Fruit fly (Drosophila melanogaster) whole organism, embryonic: ENCODE data around the gene CG32813.

Experiments
- Ada2b ChIP-seq: fragments of 200-800 bp; sonication (Bioruptor generic); IDR thresholded peaks from 2 replicates; pipeline ENCODE4 v1.3.6; 2022; ENCODE audit warnings: missing biosample characterization, missing genetic modification characterization
- Awh ChIP-seq: fragments of 200-800 bp; sonication (Bioruptor generic); IDR thresholded peaks from 2 replicates; pipeline ENCODE4, ENCODE4 v1.3.6; 2022; ENCODE audit warnings: missing biosample characterization, missing genetic modification characterization
- CG10543 ChIP-seq: fragments of 200-800 bp; sonication (Bioruptor generic); optimal IDR thresholded peaks from 3 replicates; lab custom pipeline; 2017; ENCODE audit warnings: missing biosample characterization, mild to moderate bottlenecking, missing genetic modification characterization, moderate library complexity
- CG11560 ChIP-seq: fragments of 200-800 bp; sonication (Bioruptor generic); IDR thresholded peaks from 3 replicates; pipeline ENCODE4 v1.3.6; 2022; ENCODE audit warnings: missing biosample characterization, missing genetic modification characterization
- CG13775 ChIP-seq: fragments of 200-800 bp; sonication (Bioruptor generic); optimal IDR thresholded peaks from 3 replicates; lab custom pipeline; 2017; ENCODE audit warnings: missing biosample characterization, mild to moderate bottlenecking, missing genetic modification characterization
- CG14667 ChIP-seq: fragments of 200-800 bp; sonication (Bioruptor generic); IDR thresholded peaks from 2 replicates; pipeline ENCODE4 v1.3.6; 2022; ENCODE audit warnings: missing biosample characterization, missing genetic modification characterization
- CG15011 ChIP-seq: fragments of 200-800 bp; sonication (Bioruptor generic); optimal IDR thresholded peaks from 3 replicates; lab custom pipeline; 2018; ENCODE audit warnings: missing biosample characterization, mild to moderate bottlenecking, missing genetic modification characterization
- CG15601 ChIP-seq: fragments of 200-800 bp; sonication (Bioruptor generic); optimal IDR thresholded peaks from 3 replicates; lab custom pipeline; 2019; ENCODE audit warnings: missing biosample characterization, mild to moderate bottlenecking, missing genetic modification characterization, moderate library complexity
- CG18599 ChIP-seq: fragments of 200-800 bp; sonication (Bioruptor generic); optimal IDR thresholded peaks from 3 replicates; lab custom pipeline; 2017; ENCODE audit warnings: missing biosample characterization, missing genetic modification characterization, mild to moderate bottlenecking, moderate library complexity, missing genetic modification reagents
- CG2120 ChIP-seq: fragments of 200-800 bp; sonication (Bioruptor generic); optimal IDR thresholded peaks from 3 replicates; lab custom pipeline; 2016; ENCODE audit warnings: missing biosample characterization, missing genetic modification characterization
- CG31441 ChIP-seq: fragments of 200-800 bp; sonication (Bioruptor generic); IDR thresholded peaks from 2 replicates; pipeline ENCODE4 v1.3.6; 2022; ENCODE audit warnings: missing biosample characterization, missing genetic modification characterization
- CG33213 ChIP-seq: fragments of 200-800 bp; sonication (Bioruptor generic); optimal IDR thresholded peaks from 3 replicates; lab custom pipeline; 2016; ENCODE audit warnings: missing biosample characterization, missing genetic modification characterization
- CG6765 ChIP-seq: fragments of 200-800 bp; sonication (Bioruptor generic); optimal IDR thresholded peaks from 3 replicates; lab custom pipeline; 2017; ENCODE audit warnings: missing biosample characterization, mild to moderate bottlenecking, missing genetic modification characterization
- CG8290 ChIP-seq, 3 experiments: fragments of 200-800 bp; sonication (Bioruptor generic); optimal IDR thresholded peaks; 2 replicates each; lab custom pipeline; 2016 to 2019; ENCODE audit warnings: missing biosample characterization in 3 of 3, missing genetic modification characterization in 3 of 3, mild to moderate bottlenecking in 2 of 3, moderate library complexity in 1 of 3
- CG9727 ChIP-seq: fragments of 200-800 bp; sonication (Bioruptor generic); optimal IDR thresholded peaks from 3 replicates; lab custom pipeline; 2017; ENCODE audit warnings: missing biosample characterization, mild to moderate bottlenecking, missing genetic modification characterization
- CG9797 ChIP-seq: fragments of 200-800 bp; sonication (Bioruptor generic); optimal IDR thresholded peaks from 3 replicates; lab custom pipeline; 2018; ENCODE audit warnings: missing biosample characterization, mild to moderate bottlenecking, missing genetic modification characterization
- CG9817 ChIP-seq: fragments of 200-800 bp; sonication (Bioruptor generic); optimal IDR thresholded peaks from 2 replicates; lab custom pipeline; 2018; ENCODE audit warnings: missing biosample characterization, mild to moderate bottlenecking, missing genetic modification characterization, moderate library complexity
- Camta ChIP-seq: fragments of 200-800 bp; sonication (Bioruptor generic); optimal IDR thresholded peaks from 2 replicates; lab custom pipeline; 2016; ENCODE audit warnings: missing biosample characterization, missing genetic modification characterization
- D ChIP-seq, 2 experiments: fragments of 200-800 bp in 1 of 2; fragments of >200 bp in 1 of 2; sonication (Bioruptor generic) in 1 of 2; optimal IDR thresholded peaks; 2 replicates in 1 of 2; 3 replicates in 1 of 2; lab custom pipeline; 2017; ENCODE audit warnings: mild to moderate bottlenecking in 1 of 2, missing biosample characterization in 1 of 2, missing genetic modification characterization in 1 of 2, missing genetic modification reagents in 1 of 2
- Drgx ChIP-seq: fragments of 200-800 bp; sonication (Bioruptor generic); IDR thresholded peaks from 2 replicates; pipeline ENCODE4 v1.3.6; 2022; ENCODE audit warnings: missing biosample characterization, missing genetic modification characterization
- Fer1 ChIP-seq: fragments of 200-800 bp; sonication (Bioruptor generic); optimal IDR thresholded peaks from 2 replicates; lab custom pipeline; 2017; ENCODE audit warnings: missing biosample characterization, mild to moderate bottlenecking, missing genetic modification characterization
- GATAe ChIP-seq: fragments of 200-800 bp; sonication (Bioruptor generic); conservative IDR thresholded peaks from 2 replicates; pipeline ENCODE4 v1.3.6; 2022; ENCODE audit warnings: missing biosample characterization, missing genetic modification characterization
- HLH3B ChIP-seq: fragments of 200-800 bp; sonication (Bioruptor generic); IDR thresholded peaks from 2 replicates; pipeline ENCODE4 v1.3.6; 2022; ENCODE audit warnings: missing biosample characterization, missing genetic modification characterization
- HLH4C ChIP-seq: fragments of 200-800 bp; sonication (Bioruptor generic); IDR thresholded peaks from 3 replicates; pipeline ENCODE4 v1.3.6; 2022; ENCODE audit warnings: missing biosample characterization, missing genetic modification characterization; ENCODE audit not compliant: partially characterized antibody
- HmgZ ChIP-seq: fragments of 200-800 bp; sonication (Bioruptor generic); optimal IDR thresholded peaks from 2 replicates; lab custom pipeline; 2018; ENCODE audit warnings: missing biosample characterization, mild to moderate bottlenecking, missing genetic modification characterization
- Lim3 ChIP-seq: fragments of 200-800 bp; sonication (Bioruptor generic); IDR thresholded peaks from 2 replicates; pipeline ENCODE4 v1.3.6; 2022; ENCODE audit warnings: missing biosample characterization, missing genetic modification characterization
- Med ChIP-seq: fragments of 200-800 bp; sonication (Bioruptor generic); peaks from one replicate; lab custom pipeline; 2016; ENCODE audit warnings: missing biosample characterization, missing genetic modification characterization, mild to moderate bottlenecking, inconsistent platforms, moderate library complexity
- bbx ChIP-seq: fragments of 200-800 bp; sonication (Bioruptor generic); IDR thresholded peaks from 2 replicates; pipeline ENCODE4 v1.3.6; 2022; ENCODE audit warnings: missing biosample characterization, missing genetic modification characterization; ENCODE audit not compliant: partially characterized antibody
- bcd ChIP-seq: fragments of 200-800 bp; sonication (Bioruptor generic); optimal IDR thresholded peaks from 2 replicates; lab custom pipeline; 2017; ENCODE audit warnings: missing biosample characterization, mild to moderate bottlenecking, missing genetic modification characterization
- bowl ChIP-seq: fragments of 200-800 bp; sonication (Bioruptor generic); IDR thresholded peaks from 2 replicates; pipeline ENCODE4 v1.3.6; 2022; ENCODE audit warnings: missing biosample characterization, missing genetic modification characterization
- cas ChIP-seq: fragments of 200-800 bp; sonication (Bioruptor generic); IDR thresholded peaks from 2 replicates; pipeline ENCODE4 v1.3.6; 2022; ENCODE audit warnings: missing biosample characterization, missing genetic modification characterization
- cg ChIP-seq: fragments of 200-800 bp; sonication (Bioruptor generic); optimal IDR thresholded peaks from 3 replicates; lab custom pipeline; 2019; ENCODE audit warnings: missing biosample characterization, mild to moderate bottlenecking, missing genetic modification characterization, moderate library complexity
- chm ChIP-seq: fragments of 200-800 bp; sonication (Bioruptor generic); IDR thresholded peaks from 2 replicates; pipeline ENCODE4 v1.3.6; 2022; ENCODE audit warnings: missing biosample characterization, missing genetic modification characterization
- dm ChIP-seq: fragments of 200-800 bp; sonication (Bioruptor generic); optimal IDR thresholded peaks from 3 replicates; lab custom pipeline; 2016; ENCODE audit warnings: missing biosample characterization, missing genetic modification characterization
- dysf ChIP-seq: fragments of 200-800 bp; sonication (Bioruptor generic); IDR thresholded peaks from 3 replicates; pipeline ENCODE4 v1.3.6; 2022; ENCODE audit warnings: missing biosample characterization, missing genetic modification characterization
- grau ChIP-seq: fragments of 200-800 bp; optimal IDR thresholded peaks from 3 replicates; lab custom pipeline; 2019; ENCODE audit warnings: missing biosample characterization, mild to moderate bottlenecking, missing genetic modification characterization, moderate library complexity
- gro ChIP-seq: fragments of 200-800 bp; sonication (Bioruptor generic); optimal IDR thresholded peaks from 2 replicates; lab custom pipeline; 2016; ENCODE audit warnings: missing biosample characterization, missing genetic modification characterization
- ham ChIP-seq: fragments of 200-800 bp; sonication (Bioruptor generic); IDR thresholded peaks from 2 replicates; pipeline ENCODE4 v1.3.6; 2022; ENCODE audit warnings: missing biosample characterization, missing genetic modification characterization
- hkb ChIP-seq, 2 experiments: fragments of 200-800 bp in 1 of 2; fragments of >200 bp in 1 of 2; sonication (Bioruptor generic) in 1 of 2; IDR thresholded peaks in 1 of 2; optimal IDR thresholded peaks in 1 of 2; 2 replicates each; pipeline versions ENCODE4 v1.3.6 to Lab custom; 2017 to 2022; ENCODE audit warnings: missing biosample characterization in 1 of 2, missing genetic modification characterization in 1 of 2
- insv ChIP-seq, 2 experiments: fragments of 200-800 bp; sonication (Bioruptor generic); optimal IDR thresholded peaks; 3 replicates each; lab custom pipeline; 2016 to 2018; ENCODE audit warnings: missing biosample characterization in 2 of 2, missing genetic modification characterization in 2 of 2
- lbe ChIP-seq: fragments of 200-800 bp; sonication (Bioruptor generic); optimal IDR thresholded peaks from 2 replicates; lab custom pipeline; 2016; ENCODE audit warnings: missing biosample characterization, mild to moderate bottlenecking, missing genetic modification characterization
- otp ChIP-seq: fragments of 200-800 bp; sonication (Bioruptor generic); IDR thresholded peaks from 3 replicates; pipeline ENCODE4, ENCODE4 v1.3.6; 2022; ENCODE audit warnings: missing biosample characterization, missing genetic modification characterization
- pfk ChIP-seq: fragments of 200-800 bp; sonication (Bioruptor generic); optimal IDR thresholded peaks from 2 replicates; lab custom pipeline; 2018; ENCODE audit warnings: missing biosample characterization, mild to moderate bottlenecking, missing genetic modification characterization, moderate library complexity
- pho ChIP-seq: fragments of 200-800 bp; sonication (Bioruptor generic); optimal IDR thresholded peaks from 2 replicates; lab custom pipeline; 2016; ENCODE audit warnings: missing biosample characterization, missing genetic modification characterization
- ssp ChIP-seq: fragments of 200-800 bp; sonication (Bioruptor generic); IDR thresholded peaks from 2 replicates; pipeline ENCODE4 v1.3.6; 2022; ENCODE audit warnings: missing biosample characterization, missing genetic modification characterization
- zfh1 ChIP-seq: fragments of 200-800 bp; sonication (Bioruptor generic); IDR thresholded peaks from 3 replicates; pipeline ENCODE4 v1.3.6; 2022; ENCODE audit warnings: missing biosample characterization, missing genetic modification characterization

CG32813 gene

DNA sequence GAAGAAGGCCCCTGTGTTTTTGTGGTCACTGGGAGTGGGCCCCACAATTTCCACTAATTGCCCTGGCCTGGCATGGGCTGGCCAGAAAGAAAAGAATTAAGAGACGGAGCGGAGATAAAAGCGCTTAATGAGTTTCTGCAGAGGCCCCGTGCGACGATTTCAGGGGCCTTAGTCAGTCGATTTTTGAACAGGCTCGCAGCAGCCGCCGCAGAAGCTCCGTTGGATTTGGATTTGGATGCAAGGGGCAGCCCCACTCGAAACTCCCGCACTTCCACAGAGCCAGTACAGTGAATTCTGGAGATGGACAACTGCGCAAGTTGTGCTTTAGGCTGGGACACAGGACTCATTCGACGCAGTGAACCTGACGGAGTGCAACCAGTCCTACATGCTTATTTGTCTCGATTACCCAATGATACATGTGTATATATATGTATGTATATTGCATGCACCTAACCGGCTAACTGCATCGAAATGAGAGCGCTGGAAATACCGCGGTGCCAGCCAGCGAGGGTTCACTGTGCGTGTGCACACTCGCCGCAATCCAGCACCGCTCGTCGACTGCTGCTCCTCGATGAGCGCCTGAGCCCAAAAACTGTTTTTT is 17.8 kb downstream of the CG32813 start (continued):
- TF ChIP-seq cas = no peak
- TF ChIP-seq CG11560 (tag; lab: Robert Waterston, UW) = peak; percentile 51; the same call in 1 of the 3 replicates
- peak; percentile 26; the same call in 1 of the 2 replicates for TF ChIP-seq ham (GFP tag; lab: Robert Waterston, UW)
- peak; percentile 87 for TF ChIP-seq dysf
- peak; percentile 62; the same call in 2 of the 3 replicates for TF ChIP-seq otp (GFP tag; lab: Robert Waterston, UW)
- TF ChIP-seq CG14667 (GFP tag; lab: Robert Waterston, UW) = 0 out of 2 replicates have a peak, but pooled peaks have one; percentile 44
- TF ChIP-seq CG10543 (GFP tag; lab: Kevin White, UChicago) = no peak
- peak; percentile 51 for TF ChIP-seq HmgZ
- TF ChIP-seq D (optimal IDR thresholded peaks at IDR 0.05; lab: Kevin White, UChicago) = no peak
- TF ChIP-seq D (GFP tag; optimal IDR thresholded peaks at IDR 0.05; lab: Kevin White, UChicago) = peak; percentile 58
- TF ChIP-seq chm (GFP tag; lab: Robert Waterston, UW) = no peak
- TF ChIP-seq pho (GFP tag; lab: Kevin White, UChicago) = peak; percentile 54
- no peak for TF ChIP-seq CG6765 (GFP tag; lab: Kevin White, UChicago)
- peak; percentile 41 for TF ChIP-seq CG15011 (GFP tag; lab: Kevin White, UChicago)
- TF ChIP-seq insv (GFP tag; optimal IDR thresholded peaks at IDR 0.05; lab: Kevin White, UChicago) = no peak
- TF ChIP-seq GATAe = no peak
- peak; percentile 52 for TF ChIP-seq CG9727 (GFP tag; lab: Kevin White, UChicago)
- peak; percentile 60 for TF ChIP-seq HLH3B (GFP tag; lab: Robert Waterston, UW)
- 0 out of 2 replicates have a peak, but pooled peaks have one; percentile 35 for TF ChIP-seq Awh (GFP tag; lab: Robert Waterston, UW)
- peak; percentile 71 for TF ChIP-seq bcd (GFP tag; lab: Kevin White, UChicago)
- TF ChIP-seq Ada2b (GFP tag; lab: Robert Waterston, UW) = peak; percentile 70
- peak; percentile 51 for TF ChIP-seq CG13775 (GFP tag; lab: Kevin White, UChicago)
- TF ChIP-seq Lim3 = peak; percentile 25; the same call in 1 of the 2 replicates
- peak; percentile 79 for TF ChIP-seq CG2120
- peak; percentile 35; the same call in 1 of the 2 replicates for TF ChIP-seq CG31441
- peak; percentile 76; the same call in 2 of the 3 replicates for TF ChIP-seq zfh1 (GFP tag; lab: Robert Waterston, UW)

DNA sequence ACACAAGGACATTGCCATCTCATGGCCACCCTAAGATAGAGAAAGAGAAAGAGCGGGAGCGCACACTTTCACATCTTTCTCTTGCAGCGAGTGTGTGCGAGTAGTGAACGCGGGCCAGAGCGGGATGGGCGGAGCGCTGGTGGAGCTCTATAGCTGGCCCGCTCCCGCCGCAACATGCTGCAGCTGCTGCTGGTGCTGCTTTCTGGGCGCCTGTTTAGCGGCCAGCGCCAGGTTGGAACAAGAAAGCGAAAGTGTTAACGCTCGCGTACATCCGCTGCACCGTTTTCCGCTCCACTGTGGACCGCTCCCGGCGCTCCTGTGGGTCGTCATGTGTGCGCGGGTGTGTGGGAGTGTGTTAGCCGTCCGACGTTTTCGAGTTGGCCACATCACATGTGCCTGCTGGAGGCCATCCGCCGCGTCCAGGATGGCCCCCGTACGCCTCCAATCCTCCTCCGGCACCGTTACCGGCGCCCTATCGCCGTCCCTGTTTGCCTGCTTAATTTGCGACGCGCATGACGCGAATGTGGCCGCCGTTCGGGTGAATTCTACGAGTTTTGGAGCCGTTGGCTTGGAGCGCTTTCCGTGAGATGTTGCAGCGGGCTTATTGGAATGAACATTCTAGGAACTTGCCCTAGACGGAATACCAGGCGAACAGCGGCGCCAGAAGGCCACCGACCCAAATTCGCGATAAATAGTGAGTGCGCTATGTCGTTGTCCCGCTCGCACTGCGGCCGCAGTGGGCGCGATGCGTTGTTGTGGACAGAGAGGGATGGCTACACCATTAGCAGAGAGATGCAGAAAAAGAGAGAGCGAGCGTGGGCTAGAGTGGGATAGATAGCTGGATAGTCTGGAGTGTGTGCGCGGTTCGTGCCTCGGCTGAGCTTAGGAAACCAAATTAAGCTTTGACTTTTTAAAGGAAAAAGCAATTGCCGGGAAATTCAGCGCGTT is 18.6 kb downstream of the CG32813 start:
- peak; percentile 21 for TF ChIP-seq Fer1
- TF ChIP-seq gro (GFP tag; lab: Kevin White, UChicago) = no peak
- TF ChIP-seq CG9797 (GFP tag; lab: Kevin White, UChicago) = peak; percentile 16
- no peak for TF ChIP-seq Camta (GFP tag; lab: Kevin White, UChicago)
- TF ChIP-seq bbx (GFP tag; lab: Robert Waterston, UW) = peak; percentile 49; the same call in 1 of the 2 replicates
- no peak for TF ChIP-seq ssp (GFP tag; lab: Robert Waterston, UW)
- peak; percentile 83 for TF ChIP-seq Med (GFP tag; lab: Kevin White, UChicago)
- TF ChIP-seq CG8290 (GFP tag; optimal IDR thresholded peaks at IDR 0.05; lab: Kevin White, UChicago) = peak; percentile 60
- TF ChIP-seq CG8290 (tag; optimal IDR thresholded peaks at IDR 0.05; lab: Kevin White, UChicago) = peak in 1 of 2 experiments; percentile 85
- TF ChIP-seq grau (tag; lab: Kevin White, UChicago) = peak; percentile 14
- no peak for TF ChIP-seq lbe
- TF ChIP-seq CG9817 (tag; lab: Kevin White, UChicago) = no peak
- TF ChIP-seq HLH4C = 0 out of 3 replicates have a peak, but pooled peaks have one; percentile 13
- peak; percentile 63 for TF ChIP-seq CG33213
- peak; percentile 12 for TF ChIP-seq dm (GFP tag; lab: Kevin White, UChicago)
- TF ChIP-seq CG18599 = peak; percentile 58
- TF ChIP-seq pfk (GFP tag; lab: Kevin White, UChicago) = no peak
- no peak for TF ChIP-seq CG15601
- no peak for TF ChIP-seq bowl (GFP tag; lab: Robert Waterston, UW)
- no peak for TF ChIP-seq hkb (optimal IDR thresholded peaks at IDR 0.05; lab: Kevin White, UChicago)
- 0 out of 2 replicates have a peak, but pooled peaks have one; percentile 12 for TF ChIP-seq hkb (GFP tag; IDR thresholded peaks at IDR 0.05; lab: Robert Waterston, UW)
- TF ChIP-seq Drgx (GFP tag; lab: Robert Waterston, UW) = 0 out of 2 replicates have a peak, but pooled peaks have one; percentile 4
- peak; percentile 48 for TF ChIP-seq cg (GFP tag; lab: Kevin White, UChicago)
